Fruit fly (Drosophila melanogaster): ENCODE measurements around the gene CG32071.
A peak's percentile ranks its signal among the peaks of the same experiment; 100 is the strongest.

The CG32071 gene

DNA sequence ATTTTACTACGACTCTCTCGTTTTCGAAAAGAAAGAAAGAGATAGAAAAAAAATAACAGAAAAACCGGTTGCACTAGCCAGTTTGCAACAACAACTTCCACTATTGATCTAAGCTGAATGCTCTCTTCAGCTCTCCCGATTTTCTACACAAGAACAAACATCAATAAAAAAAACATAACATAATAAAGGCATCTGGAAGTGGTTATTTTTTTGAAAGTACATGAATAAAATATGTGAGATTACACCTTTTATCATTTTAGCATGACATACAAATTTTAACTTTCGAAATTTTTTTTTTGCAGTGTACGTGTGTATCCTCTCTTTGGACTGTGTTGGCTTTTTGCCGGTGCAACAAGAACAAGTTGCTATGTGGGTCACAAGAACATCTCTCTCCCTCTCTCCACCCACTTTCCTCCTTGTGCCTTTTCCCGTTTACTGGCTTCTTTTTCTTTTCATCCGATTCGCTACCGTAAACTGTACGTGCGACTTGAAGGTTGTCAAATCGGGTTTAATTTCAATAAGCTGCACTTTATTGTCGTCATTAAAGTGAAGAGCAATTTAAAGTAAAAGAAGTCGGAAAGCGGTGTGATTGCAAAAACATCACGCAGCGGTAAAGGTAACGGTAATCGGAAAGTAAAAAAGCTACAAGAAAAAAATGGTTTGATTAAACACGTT, 19.0 kb downstream of the CG32071 start (continued):
- TF ChIP-seq YL-1 (GFP tag; optimal IDR thresholded peaks at IDR 0.05) (peak; percentile 91), CG11398 (GFP tag; optimal IDR thresholded peaks at IDR 0.05) (peak; percentile 98), ssp (GFP tag; IDR thresholded peaks at IDR 0.05) (peak; percentile 86), CG5180 (GFP tag; optimal IDR thresholded peaks at IDR 0.05) (peak; percentile 88), Ravus (GFP tag; IDR thresholded peaks at IDR 0.05) (peak; percentile 80), CG4404 (GFP tag; IDR thresholded peaks at IDR 0.05) (peak; percentile 91), CG15011 (GFP tag; optimal IDR thresholded peaks at IDR 0.05) (peak; percentile 88), Side (GFP tag; optimal IDR thresholded peaks at IDR 0.05) (peak; percentile 97), D19A (tag; optimal IDR thresholded peaks at IDR 0.05) (peak; percentile 95), CG13287 (GFP tag; IDR thresholded peaks at IDR 0.05; ENCODE audit: partially characterized antibody) (no peak), CoRest (tag; optimal IDR thresholded peaks at IDR 0.05) (peak; percentile 97), CTCF (GFP tag; optimal IDR thresholded peaks at IDR 0.05) (peak; percentile 69), Neu2 (GFP tag; optimal IDR thresholded peaks at IDR 0.05; ENCODE audit: borderline replicate concordance) (peak; percentile 86), CG3726 (GFP tag; IDR thresholded peaks at IDR 0.05) (peak; percentile 96), dm (GFP tag; optimal IDR thresholded peaks at IDR 0.05) (peak; percentile 94), NfI (GFP tag; optimal IDR thresholded peaks at IDR 0.05) (peak; percentile 95), bowl (GFP tag; IDR thresholded peaks at IDR 0.05) (peak; percentile 93), Atf-2 (GFP tag; optimal IDR thresholded peaks at IDR 0.05) (peak; percentile 97), ash1 (GFP tag; optimal IDR thresholded peaks at IDR 0.05) (peak; percentile 33), crol (GFP tag; IDR thresholded peaks at IDR 0.05) (peak; percentile 76), Sox100B (GFP tag; optimal IDR thresholded peaks at IDR 0.05) (peak; percentile 96), Dip3 (GFP tag; optimal IDR thresholded peaks at IDR 0.05) (peak; percentile 89), CG6272 (GFP tag; IDR thresholded peaks at IDR 0.05) (peak; percentile 88), CG14667 (GFP tag; IDR thresholded peaks at IDR 0.05) (peak; percentile 92), HLHmδ (GFP tag; optimal IDR thresholded peaks at IDR 0.05) (no peak), CG5953 (GFP tag; IDR thresholded peaks at IDR 0.05) (peak; percentile 95), CG9797 (GFP tag; optimal IDR thresholded peaks at IDR 0.05) (peak; percentile 46), salm (tag; optimal IDR thresholded peaks at IDR 0.05) (peak; percentile 96), Lhr (GFP tag; optimal IDR thresholded peaks at IDR 0.05) (peak; percentile 93), Dp (GFP tag; optimal IDR thresholded peaks at IDR 0.05) (peak; percentile 12), zfh2 (GFP tag; optimal IDR thresholded peaks at IDR 0.05) (peak; percentile 74), odd (GFP tag; optimal IDR thresholded peaks at IDR 0.05) (peak; percentile 95), CG16815 (GFP tag; optimal IDR thresholded peaks at IDR 0.05) (peak; percentile 92), emc (GFP tag; optimal IDR thresholded peaks at IDR 0.05) (peak; percentile 82), CG13424 (tag; optimal IDR thresholded peaks at IDR 0.05) (peak; percentile 97), CG7839 (tag; optimal IDR thresholded peaks at IDR 0.05) (peak; percentile 98), Rfx (GFP tag; IDR thresholded peaks at IDR 0.05) (peak; percentile 95), eyg (GFP tag; optimal IDR thresholded peaks at IDR 0.05) (peak; percentile 95), btn (GFP tag; optimal IDR thresholded peaks at IDR 0.05) (peak; percentile 96), CG8944 (GFP tag; optimal IDR thresholded peaks at IDR 0.05) (peak; percentile 94), HLH4C (GFP tag; IDR thresholded peaks at IDR 0.05; ENCODE audit: partially characterized antibody) (no peak), Lim3 (GFP tag; IDR thresholded peaks at IDR 0.05) (peak; percentile 89), Med (GFP tag) (peak; percentile 99), CG15073 (GFP tag; optimal IDR thresholded peaks at IDR 0.05) (peak; percentile 78), Nf-YA (GFP tag; IDR thresholded peaks at IDR 0.05) (peak; percentile 96), prd (optimal IDR thresholded peaks at IDR 0.05) (no peak), prd (GFP tag; IDR thresholded peaks at IDR 0.05) (peak; percentile 98), sens (GFP tag) (peak; percentile 100), pum (GFP tag; optimal IDR thresholded peaks at IDR 0.05) (peak; percentile 96), CG18476 (GFP tag; optimal IDR thresholded peaks at IDR 0.05) (peak; percentile 95), lilli (GFP tag; optimal IDR thresholded peaks at IDR 0.05) (peak; percentile 95)

Data from whole organism, embryonic.